Fruit fly (Drosophila melanogaster) whole organism, embryonic: Measurements from ENCODE around the gene Sfp93F.

Source experiments
- Awh ChIP-seq: fragments of 200-800 bp; sonication (Bioruptor generic); IDR thresholded peaks from 2 replicates; pipeline ENCODE4, ENCODE4 v1.3.6; 2022; ENCODE audit warnings: missing biosample characterization, missing genetic modification characterization
- BEAF-32 ChIP-seq: fragments of 200-800 bp; sonication (Bioruptor generic); optimal IDR thresholded peaks from 3 replicates; lab custom pipeline; 2017; ENCODE audit warnings: missing biosample characterization, missing genetic modification characterization, mild to moderate bottlenecking, moderate library complexity, missing genetic modification reagents
- CG10979 ChIP-seq: fragments of 200-800 bp; sonication (Bioruptor generic); optimal IDR thresholded peaks from 2 replicates; lab custom pipeline; 2018; ENCODE audit warnings: missing biosample characterization, mild to moderate bottlenecking, missing genetic modification characterization, moderate library complexity
- CG11504 ChIP-seq: fragments of 200-800 bp; sonication (Bioruptor generic); optimal IDR thresholded peaks from 3 replicates; lab custom pipeline; 2019; ENCODE audit warnings: missing biosample characterization, mild to moderate bottlenecking, missing genetic modification characterization, moderate library complexity
- CG12071 ChIP-seq: fragments of 200-800 bp; sonication (Bioruptor generic); optimal IDR thresholded peaks from 3 replicates; lab custom pipeline; 2018; ENCODE audit warnings: missing biosample characterization, mild to moderate bottlenecking, missing genetic modification characterization
- CG1233 ChIP-seq: fragments of 200-800 bp; sonication (Bioruptor generic); optimal IDR thresholded peaks from 4 replicates; lab custom pipeline; 2018; ENCODE audit warnings: missing biosample characterization, mild to moderate bottlenecking, missing genetic modification characterization
- CG12744 ChIP-seq: fragments of 200-800 bp; sonication (Bioruptor generic); optimal IDR thresholded peaks from 2 replicates; lab custom pipeline; 2016; ENCODE audit warnings: missing biosample characterization, missing genetic modification characterization
- CG13775 ChIP-seq: fragments of 200-800 bp; sonication (Bioruptor generic); optimal IDR thresholded peaks from 3 replicates; lab custom pipeline; 2017; ENCODE audit warnings: missing biosample characterization, mild to moderate bottlenecking, missing genetic modification characterization
- CG15479 ChIP-seq: fragments of 200-800 bp; sonication (Bioruptor generic); optimal IDR thresholded peaks from 3 replicates; lab custom pipeline; 2019; ENCODE audit warnings: missing biosample characterization, mild to moderate bottlenecking, missing genetic modification characterization, moderate library complexity
- CG16815 ChIP-seq: fragments of 200-800 bp; sonication (Bioruptor generic); optimal IDR thresholded peaks from 3 replicates; lab custom pipeline; 2017; ENCODE audit warnings: missing biosample characterization, mild to moderate bottlenecking, missing genetic modification characterization
- CG17186 ChIP-seq: fragments of 200-800 bp; sonication (Bioruptor generic); optimal IDR thresholded peaks from 3 replicates; lab custom pipeline; 2017; ENCODE audit warnings: missing biosample characterization, missing genetic modification reagents, missing genetic modification characterization
- CG1832 ChIP-seq: fragments of 200-800 bp; sonication (Bioruptor generic); optimal IDR thresholded peaks from 2 replicates; lab custom pipeline; 2017; ENCODE audit warnings: missing biosample characterization, mild to moderate bottlenecking, missing genetic modification characterization, inconsistent platforms
- CG18476 ChIP-seq: fragments of 200-800 bp; sonication (Bioruptor generic); optimal IDR thresholded peaks from 2 replicates; lab custom pipeline; 2016; ENCODE audit warnings: missing biosample characterization, mild to moderate bottlenecking, missing genetic modification characterization
- CG2678 ChIP-seq: fragments of 200-800 bp; sonication (Bioruptor generic); optimal IDR thresholded peaks from 3 replicates; lab custom pipeline; 2019; ENCODE audit warnings: missing biosample characterization, mild to moderate bottlenecking, missing genetic modification characterization, moderate library complexity
- CG31441 ChIP-seq: fragments of 200-800 bp; sonication (Bioruptor generic); IDR thresholded peaks from 2 replicates; pipeline ENCODE4 v1.3.6; 2022; ENCODE audit warnings: missing biosample characterization, missing genetic modification characterization
- CG3163 ChIP-seq: fragments of 200-800 bp; sonication (Bioruptor generic); optimal IDR thresholded peaks from 3 replicates; lab custom pipeline; 2016; ENCODE audit warnings: missing biosample characterization, missing genetic modification characterization
- CG5180 ChIP-seq: fragments of 200-800 bp; sonication (Bioruptor generic); optimal IDR thresholded peaks from 3 replicates; lab custom pipeline; 2017; ENCODE audit warnings: missing biosample characterization, missing genetic modification characterization, mild to moderate bottlenecking, moderate library complexity, missing genetic modification reagents
- CG7963 ChIP-seq: fragments of 200-800 bp; sonication (Bioruptor generic); IDR thresholded peaks from 3 replicates; pipeline ENCODE4 v1.3.6; 2022; ENCODE audit warnings: missing biosample characterization, missing genetic modification characterization; ENCODE audit not compliant: partially characterized antibody
- CG9797 ChIP-seq: fragments of 200-800 bp; sonication (Bioruptor generic); optimal IDR thresholded peaks from 3 replicates; lab custom pipeline; 2018; ENCODE audit warnings: missing biosample characterization, mild to moderate bottlenecking, missing genetic modification characterization
- D19B ChIP-seq: fragments of 200-800 bp; sonication (Bioruptor generic); optimal IDR thresholded peaks from 2 replicates; lab custom pipeline; 2017; ENCODE audit warnings: missing biosample characterization, mild to moderate bottlenecking, missing genetic modification characterization
- Deaf1 ChIP-seq: fragments of 200-800 bp; optimal IDR thresholded peaks from 3 replicates; lab custom pipeline; 2019; ENCODE audit warnings: missing biosample characterization, mild to moderate bottlenecking, missing genetic modification characterization, moderate library complexity
- Dfd ChIP-seq, 2 experiments: fragments of >200 bp; optimal IDR thresholded peaks; 2 replicates each; lab custom pipeline; 2017; ENCODE audit warnings: missing biosample characterization in 2 of 2, missing genetic modification characterization in 2 of 2
- Elba2 ChIP-seq: fragments of 200-800 bp; sonication (Bioruptor generic); optimal IDR thresholded peaks from 3 replicates; lab custom pipeline; 2016; ENCODE audit warnings: missing biosample characterization, missing genetic modification characterization
- HHEX ChIP-seq: fragments of 200-800 bp; sonication (Bioruptor generic); optimal IDR thresholded peaks from 3 replicates; lab custom pipeline; 2017; ENCODE audit warnings: missing biosample characterization, mild to moderate bottlenecking, missing genetic modification characterization, missing genetic modification reagents
- Hey ChIP-seq: fragments of 200-800 bp; sonication (Bioruptor generic); optimal IDR thresholded peaks from 3 replicates; lab custom pipeline; 2018; ENCODE audit warnings: missing biosample characterization, mild to moderate bottlenecking, missing genetic modification characterization
- Hmr ChIP-seq: fragments of 200-800 bp; sonication (Bioruptor generic); optimal IDR thresholded peaks from 3 replicates; lab custom pipeline; 2017; ENCODE audit warnings: mild to moderate bottlenecking, missing biosample characterization, missing genetic modification reagents, missing genetic modification characterization
- Hr51 ChIP-seq, 2 experiments: fragments of 200-800 bp; sonication (Bioruptor generic); optimal IDR thresholded peaks; 2 replicates in 1 of 2; 3 replicates in 1 of 2; lab custom pipeline; 2016 to 2018; ENCODE audit warnings: missing biosample characterization in 2 of 2, missing genetic modification characterization in 2 of 2, mild to moderate bottlenecking in 1 of 2, moderate library complexity in 1 of 2
- NC2α ChIP-seq: fragments of 200-800 bp; sonication (Bioruptor generic); optimal IDR thresholded peaks from 2 replicates; lab custom pipeline; 2016; ENCODE audit warnings: missing biosample characterization, missing genetic modification characterization
- Oli ChIP-seq: fragments of 200-800 bp; sonication (Bioruptor generic); optimal IDR thresholded peaks from 2 replicates; lab custom pipeline; 2018; ENCODE audit warnings: missing biosample characterization, mild to moderate bottlenecking, missing genetic modification characterization, moderate library complexity
- Sox100B ChIP-seq: fragments of 200-800 bp; sonication (Bioruptor generic); optimal IDR thresholded peaks from 3 replicates; lab custom pipeline; 2018; ENCODE audit warnings: missing biosample characterization, mild to moderate bottlenecking, missing genetic modification characterization
- Sry-δ ChIP-seq: fragments of 200-800 bp; sonication (Bioruptor generic); optimal IDR thresholded peaks from 2 replicates; lab custom pipeline; 2016; ENCODE audit warnings: missing biosample characterization, missing genetic modification characterization
- Vsx1 ChIP-seq: fragments of 200-800 bp; sonication (Bioruptor generic); optimal IDR thresholded peaks from 2 replicates; lab custom pipeline; 2017; ENCODE audit warnings: missing biosample characterization, mild to moderate bottlenecking, missing genetic modification characterization, missing genetic modification reagents
- ara ChIP-seq: fragments of 200-800 bp; sonication (Bioruptor generic); IDR thresholded peaks from 2 replicates; pipeline ENCODE4 v1.3.6; 2022; ENCODE audit warnings: missing biosample characterization, missing genetic modification characterization
- ash1 ChIP-seq: fragments of 200-800 bp; sonication (Bioruptor generic); optimal IDR thresholded peaks from 2 replicates; lab custom pipeline; 2018; ENCODE audit warnings: missing biosample characterization, mild to moderate bottlenecking, missing genetic modification characterization
- bsh ChIP-seq, 2 experiments: fragments of 200-800 bp; sonication (Bioruptor generic); optimal IDR thresholded peaks; 2 replicates each; lab custom pipeline; 2017 to 2018; ENCODE audit warnings: mild to moderate bottlenecking in 2 of 2, missing biosample characterization in 2 of 2, missing genetic modification characterization in 2 of 2, moderate library complexity in 1 of 2
- da ChIP-seq: fragments of 200-800 bp; sonication (Bioruptor generic); optimal IDR thresholded peaks from 2 replicates; lab custom pipeline; 2016; ENCODE audit warnings: missing biosample characterization, missing genetic modification characterization
- dysf ChIP-seq: fragments of 200-800 bp; sonication (Bioruptor generic); IDR thresholded peaks from 3 replicates; pipeline ENCODE4 v1.3.6; 2022; ENCODE audit warnings: missing biosample characterization, missing genetic modification characterization
- fru ChIP-seq: fragments of >200 bp; optimal IDR thresholded peaks from 2 replicates; lab custom pipeline; 2017
- fu2 ChIP-seq: fragments of 200-800 bp; sonication (Bioruptor generic); optimal IDR thresholded peaks from 2 replicates; lab custom pipeline; 2016; ENCODE audit warnings: missing biosample characterization, missing genetic modification characterization
- gem ChIP-seq: fragments of 200-800 bp; sonication (Bioruptor generic); optimal IDR thresholded peaks from 2 replicates; lab custom pipeline; 2019; ENCODE audit warnings: missing biosample characterization, mild to moderate bottlenecking, missing genetic modification characterization, moderate library complexity
- ham ChIP-seq: fragments of 200-800 bp; sonication (Bioruptor generic); IDR thresholded peaks from 2 replicates; pipeline ENCODE4 v1.3.6; 2022; ENCODE audit warnings: missing biosample characterization, missing genetic modification characterization
- insv ChIP-seq, 2 experiments: fragments of 200-800 bp; sonication (Bioruptor generic); optimal IDR thresholded peaks; 3 replicates each; lab custom pipeline; 2016 to 2018; ENCODE audit warnings: missing biosample characterization in 2 of 2, missing genetic modification characterization in 2 of 2
- kay ChIP-seq: fragments of 200-800 bp; sonication (Bioruptor generic); optimal IDR thresholded peaks from 2 replicates; lab custom pipeline; 2016; ENCODE audit warnings: missing biosample characterization, missing genetic modification characterization
- klu ChIP-seq: fragments of 200-800 bp; sonication (Bioruptor generic); IDR thresholded peaks from 2 replicates; pipeline ENCODE4 v1.3.6; 2022; ENCODE audit warnings: missing biosample characterization, missing genetic modification characterization
- nerfin-1 ChIP-seq: fragments of 200-800 bp; sonication (Bioruptor generic); optimal IDR thresholded peaks from 3 replicates; lab custom pipeline; 2019; ENCODE audit warnings: missing biosample characterization, mild to moderate bottlenecking, missing genetic modification characterization, moderate library complexity
- p53 ChIP-seq: fragments of 200-800 bp; sonication (Bioruptor generic); optimal IDR thresholded peaks from 2 replicates; lab custom pipeline; 2016; ENCODE audit warnings: missing biosample characterization, missing genetic modification characterization
- pb ChIP-seq: fragments of 200-800 bp; sonication (Bioruptor generic); optimal IDR thresholded peaks from 3 replicates; lab custom pipeline; 2016; ENCODE audit warnings: missing biosample characterization, missing genetic modification characterization
- pho ChIP-seq: fragments of 200-800 bp; sonication (Bioruptor generic); optimal IDR thresholded peaks from 2 replicates; lab custom pipeline; 2016; ENCODE audit warnings: missing biosample characterization, missing genetic modification characterization
- toy ChIP-seq: fragments of 200-800 bp; sonication (Bioruptor generic); IDR thresholded peaks from 2 replicates; pipeline ENCODE4 v1.3.6; 2022; ENCODE audit warnings: missing biosample characterization, missing genetic modification characterization
- tup ChIP-seq: fragments of 200-800 bp; sonication (Bioruptor generic); optimal IDR thresholded peaks from 2 replicates; lab custom pipeline; 2016; ENCODE audit warnings: missing biosample characterization, mild to moderate bottlenecking, missing genetic modification characterization, moderate library complexity
- tx ChIP-seq: fragments of 200-800 bp; sonication (Bioruptor generic); optimal IDR thresholded peaks from 2 replicates; lab custom pipeline; 2016; ENCODE audit warnings: missing biosample characterization, missing genetic modification characterization
- zfh1 ChIP-seq: fragments of 200-800 bp; sonication (Bioruptor generic); IDR thresholded peaks from 3 replicates; pipeline ENCODE4 v1.3.6; 2022; ENCODE audit warnings: missing biosample characterization, missing genetic modification characterization

The Sfp93F gene

DNA sequence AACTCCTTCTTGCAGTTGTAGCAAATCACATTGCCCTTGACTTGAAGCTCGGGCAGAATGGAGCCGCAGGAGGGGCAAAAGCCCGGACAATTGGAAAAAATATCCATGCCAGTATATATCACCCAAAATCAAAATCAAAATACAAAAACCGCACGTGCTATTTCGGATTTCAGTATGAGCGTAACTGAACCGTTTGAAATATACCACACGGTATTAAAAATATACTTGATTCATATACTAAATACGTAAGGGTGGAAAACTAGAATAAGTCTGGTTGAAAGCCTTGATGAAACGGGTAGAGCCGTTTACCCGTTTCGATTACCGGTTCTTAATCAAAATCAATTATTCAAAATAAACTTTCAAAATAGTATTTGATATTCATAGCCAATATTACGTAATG lies 41.6 kb upstream of the Sfp93F start, which contains the start of gene Polr1H (continued):
- TF ChIP-seq CG13775 = no peak
- TF ChIP-seq CG11504 (tag; lab: Kevin White, UChicago) = peak; percentile 75
- TF ChIP-seq Hr51 (GFP tag; optimal IDR thresholded peaks at IDR 0.05; lab: Kevin White, UChicago) = no peak
- TF ChIP-seq Hmr (GFP tag; lab: Kevin White, UChicago) = peak; percentile 29
- TF ChIP-seq CG18476 = no peak
- no peak for TF ChIP-seq NC2α (GFP tag; lab: Kevin White, UChicago)
- TF ChIP-seq insv (GFP tag; optimal IDR thresholded peaks at IDR 0.05; lab: Kevin White, UChicago) = no peak
- no peak for TF ChIP-seq pho (GFP tag; lab: Kevin White, UChicago)
- no peak for TF ChIP-seq CG3163 (GFP tag; lab: Kevin White, UChicago)
- TF ChIP-seq fu2 = no peak
- no peak for TF ChIP-seq tup (GFP tag; lab: Kevin White, UChicago)
- no peak for TF ChIP-seq ham (GFP tag; lab: Robert Waterston, UW)
- no peak for TF ChIP-seq Dfd (GFP tag; optimal IDR thresholded peaks at IDR 0.05; lab: Kevin White, UChicago)
- TF ChIP-seq zfh1 (GFP tag; lab: Robert Waterston, UW) = no peak
- no peak for TF ChIP-seq tx
- no peak for TF ChIP-seq CG1832 (GFP tag; lab: Kevin White, UChicago)
- no peak for TF ChIP-seq ash1 (GFP tag; lab: Kevin White, UChicago)
- no peak for TF ChIP-seq p53 (GFP tag; lab: Kevin White, UChicago)
- TF ChIP-seq bsh (GFP tag; optimal IDR thresholded peaks at IDR 0.05; lab: Kevin White, UChicago) = no peak
- no peak for TF ChIP-seq da
- TF ChIP-seq Elba2 (GFP tag; lab: Kevin White, UChicago) = no peak
- no peak for TF ChIP-seq nerfin-1
- TF ChIP-seq fru (lab: Kevin White, UChicago) = no peak
- TF ChIP-seq CG9797 (GFP tag; lab: Kevin White, UChicago) = peak; percentile 74
- TF ChIP-seq Vsx1 (GFP tag; lab: Kevin White, UChicago) = no peak
- TF ChIP-seq CG31441 (GFP tag; lab: Robert Waterston, UW) = no peak
- TF ChIP-seq klu (GFP tag; lab: Robert Waterston, UW) = no peak
- no peak for TF ChIP-seq CG17186 (GFP tag; lab: Kevin White, UChicago)
- TF ChIP-seq kay (GFP tag; lab: Kevin White, UChicago) = no peak
- no peak for TF ChIP-seq ara (GFP tag; lab: Robert Waterston, UW)
- no peak for TF ChIP-seq CG1233 (GFP tag; lab: Kevin White, UChicago)
- TF ChIP-seq CG12071 (GFP tag; lab: Kevin White, UChicago) = no peak
- TF ChIP-seq CG2678 (tag; lab: Kevin White, UChicago) = no peak
- no peak for TF ChIP-seq HHEX (GFP tag; lab: Kevin White, UChicago)
- no peak for TF ChIP-seq CG10979 (tag; lab: Kevin White, UChicago)
- TF ChIP-seq Deaf1 (tag; lab: Kevin White, UChicago) = no peak
- no peak for TF ChIP-seq CG15479
- TF ChIP-seq pb (GFP tag; lab: Kevin White, UChicago) = no peak
- no peak for TF ChIP-seq CG16815 (GFP tag; lab: Kevin White, UChicago)
- TF ChIP-seq BEAF-32 (GFP tag; lab: Kevin White, UChicago) = peak; percentile 31
- no peak for TF ChIP-seq Oli (tag; lab: Kevin White, UChicago)
- no peak for TF ChIP-seq toy
- TF ChIP-seq Awh (GFP tag; lab: Robert Waterston, UW) = no peak
- no peak for TF ChIP-seq gem (tag; lab: Kevin White, UChicago)
- TF ChIP-seq Sox100B = no peak
- no peak for TF ChIP-seq CG5180 (GFP tag; lab: Kevin White, UChicago)
- TF ChIP-seq CG7963 (GFP tag; lab: Robert Waterston, UW) = no peak
- no peak for TF ChIP-seq D19B (GFP tag; lab: Kevin White, UChicago)
- no peak for TF ChIP-seq CG12744 (GFP tag; lab: Kevin White, UChicago)
- TF ChIP-seq Sry-δ (GFP tag; lab: Kevin White, UChicago) = peak; percentile 22
- no peak for TF ChIP-seq Hey (tag; lab: Kevin White, UChicago)
- no peak for TF ChIP-seq dysf (GFP tag; lab: Robert Waterston, UW)
